Worm (Caenorhabditis elegans) whole organism, L4/young adult: Measurements from ENCODE around the gene tpan-1.

Experiments
- W03F9.2 ChIP-seq: fragments of 150-350 bp; optimal IDR thresholded peaks from 2 replicates; lab custom pipeline; 2014; ENCODE audit warnings: missing biosample characterization, missing genetic modification characterization
- dao-5 ChIP-seq: sonication (generic microtip); optimal IDR thresholded peaks from 2 replicates; lab custom pipeline; 2016; ENCODE audit warnings: missing genotype, missing genetic modification characterization, moderate library complexity, missing compliant biosample characterization
- him-1 ChIP-seq: sonication (generic microtip); optimal IDR thresholded peaks from 2 replicates; lab custom pipeline; 2016; ENCODE audit warnings: missing genotype, missing genetic modification reagents, missing genetic modification characterization, missing compliant biosample characterization

tpan-1 gene

ce11 chrV:20785050-20785847, 4.1 kb upstream of the tpan-1 start:
- TF ChIP-seq dao-5 (tag; lab: Kevin White, UChicago) (no peak), him-1 (tag; lab: Kevin White, UChicago) (peak; percentile 44), W03F9.2 (tag; lab: Kevin White, UChicago) (no peak)

ce11 chrV:20785848-20786225, 3.5 kb upstream of the tpan-1 start:
- TF ChIP-seq dao-5 (tag; lab: Kevin White, UChicago) (no peak), W03F9.2 (tag; lab: Kevin White, UChicago) (no peak), him-1 (tag; lab: Kevin White, UChicago) (no peak)

DNA sequence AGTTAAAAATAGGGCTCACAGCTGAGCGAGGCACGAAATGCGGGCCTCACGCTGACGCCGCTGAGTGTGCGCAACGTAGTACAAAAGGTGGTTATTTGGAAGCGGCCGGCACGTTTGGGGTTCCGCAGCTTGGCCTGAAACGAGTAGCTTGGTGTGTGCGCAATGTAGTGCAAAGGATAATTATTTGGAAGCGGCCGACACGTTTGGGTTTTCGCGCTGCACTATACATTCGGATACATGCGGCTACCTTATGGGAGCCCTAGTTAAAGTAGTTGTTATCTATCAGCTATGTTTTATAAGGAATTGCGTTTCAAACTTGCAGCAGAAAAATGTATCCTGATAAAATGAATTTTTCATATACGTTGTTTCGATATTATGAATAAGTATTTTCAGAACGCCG, 709 bp downstream of the tpan-1 start, which contains the start of gene Y44A6D.1:
Y44A6D.1 (minus strand) TSS at position 23 of the 400 bp plus-strand sequence.
- TF ChIP-seq W03F9.2 (tag; lab: Kevin White, UChicago) (no peak), dao-5 (tag; lab: Kevin White, UChicago) (no peak), him-1 (tag; lab: Kevin White, UChicago) (no peak)

ce11 chrV:20790616-20791015, 1.3 kb downstream of the tpan-1 start:
- TF ChIP-seq W03F9.2 (tag; lab: Kevin White, UChicago), result no peak
- no peak for TF ChIP-seq dao-5 (tag; lab: Kevin White, UChicago)
- TF ChIP-seq him-1 (tag; lab: Kevin White, UChicago), result no peak

DNA sequence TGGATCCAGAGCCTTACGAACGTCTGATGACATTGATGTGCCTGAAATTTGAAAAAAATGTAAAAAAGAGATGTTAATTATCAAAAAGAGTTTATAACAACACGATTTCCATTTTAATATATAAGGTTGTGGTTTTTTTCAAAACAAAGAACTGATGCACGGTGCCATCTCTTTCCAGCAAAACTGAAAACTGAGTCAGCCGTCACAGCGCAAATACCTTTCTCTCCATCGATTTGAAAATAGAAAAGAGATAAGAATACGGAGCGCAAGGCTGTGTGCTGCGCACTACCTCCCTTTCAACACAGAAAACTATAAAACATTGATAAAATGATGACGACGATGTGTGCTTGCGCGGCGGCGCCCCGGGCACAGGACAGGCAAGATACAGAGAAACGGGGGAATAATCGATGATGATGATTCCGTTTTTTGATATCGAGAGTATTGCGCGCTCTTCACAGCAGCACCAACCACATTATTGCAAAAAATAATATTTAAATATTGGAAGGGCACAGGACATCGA, 3.1 kb downstream of the tpan-1 start, which contains the start of gene Y44A6D.3:
Y44A6D.3 (minus strand) TSS at position 51 of the 520 bp plus-strand sequence.
- TF ChIP-seq dao-5 (tag; lab: Kevin White, UChicago) (no peak), him-1 (tag; lab: Kevin White, UChicago) (no peak), W03F9.2 (tag; lab: Kevin White, UChicago) (no peak)

DNA sequence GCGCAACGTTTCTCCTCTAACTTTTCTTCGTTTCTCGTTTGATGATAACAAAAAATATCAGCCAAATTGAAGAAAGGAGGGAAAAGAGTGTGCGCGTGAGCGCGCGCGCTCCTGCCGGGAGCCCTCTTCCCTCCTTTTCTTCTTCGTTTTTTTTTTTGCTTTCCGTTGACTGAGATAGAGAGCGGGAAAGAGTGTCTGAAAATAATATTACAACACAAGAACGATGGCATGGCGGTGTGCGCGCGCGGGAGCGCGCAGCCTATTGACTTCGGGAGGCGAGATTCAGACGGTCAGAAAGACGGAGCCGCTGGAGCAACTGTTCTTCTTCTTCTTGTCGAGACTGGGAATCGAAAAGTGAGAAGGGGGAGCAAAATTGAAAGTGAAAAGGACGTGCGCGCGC, 4.5 kb downstream of the tpan-1 start:
- TF ChIP-seq him-1 (tag; lab: Kevin White, UChicago) (no peak), dao-5 (tag; lab: Kevin White, UChicago) (no peak), W03F9.2 (tag; lab: Kevin White, UChicago) (no peak)

DNA sequence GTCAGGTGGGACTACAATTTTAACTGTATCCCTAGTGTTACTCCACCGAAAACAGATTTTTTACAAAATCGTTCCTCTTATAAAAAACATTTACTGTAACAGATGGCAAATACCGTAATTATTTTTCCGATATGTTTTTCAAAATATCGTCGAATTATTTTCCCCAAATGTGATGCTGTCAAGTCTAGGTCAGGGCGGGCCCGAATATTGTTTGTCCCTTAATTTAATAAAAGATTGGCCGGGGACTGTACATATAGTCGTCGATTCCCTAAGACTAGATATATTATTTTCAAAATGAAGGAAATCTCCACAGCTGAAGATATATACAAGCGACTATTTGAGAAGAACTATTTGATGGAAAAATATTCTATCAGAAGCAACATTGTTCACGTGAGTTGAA, 8.6 kb downstream of the tpan-1 start, which contains the start of gene sdf-9:
sdf-9 (plus strand) TSS at position 301 of the 400 bp plus-strand sequence.
- TF ChIP-seq dao-5 (tag; lab: Kevin White, UChicago) (no peak), W03F9.2 (tag; lab: Kevin White, UChicago) (no peak), him-1 (tag; lab: Kevin White, UChicago) (no peak)

DNA sequence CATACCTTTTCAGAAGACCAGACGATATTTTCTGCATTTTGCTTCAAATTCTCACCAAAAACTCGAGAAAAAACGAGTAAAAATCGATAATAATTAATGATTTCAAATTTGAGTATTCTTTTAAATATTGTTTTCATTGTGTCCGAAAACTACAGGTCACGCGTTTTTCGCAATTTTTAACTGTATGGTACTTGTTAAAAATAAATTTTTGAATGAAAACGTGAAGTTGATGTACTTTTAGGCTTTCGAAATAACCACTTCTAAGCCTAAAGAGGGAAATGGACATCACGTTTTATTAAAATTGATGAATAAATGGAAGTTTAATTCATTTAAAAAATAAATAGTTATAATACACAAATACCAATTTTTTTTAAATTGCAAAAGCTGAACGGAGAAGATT, 13.6 kb downstream of the tpan-1 start, which contains the start of gene Y44A6D.5:
Y44A6D.5 (minus strand) TSS at position 101 of the 400 bp plus-strand sequence.
- TF ChIP-seq him-1 (tag; lab: Kevin White, UChicago) (no peak), W03F9.2 (tag; lab: Kevin White, UChicago) (no peak), dao-5 (tag; lab: Kevin White, UChicago) (no peak)

DNA sequence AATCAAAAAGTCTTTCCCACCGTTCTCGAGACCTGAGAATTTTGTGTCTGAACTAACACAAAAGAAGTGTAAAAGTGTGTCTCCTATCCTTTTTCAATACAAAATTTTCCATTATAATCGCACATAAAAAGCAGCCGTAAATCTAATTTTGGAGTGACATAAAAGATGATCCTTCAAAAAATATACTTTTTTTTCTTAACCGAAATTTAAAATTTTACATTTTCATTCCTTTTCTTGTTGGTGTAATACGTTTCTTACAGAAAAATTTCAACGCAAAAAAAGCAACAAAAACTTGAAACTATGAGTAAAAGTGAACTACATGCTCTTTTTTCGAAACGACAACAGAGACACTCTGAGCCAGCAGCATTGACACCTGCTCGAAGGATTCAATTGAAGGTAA, 17.7 kb downstream of the tpan-1 start, which contains the start of gene Y44A6D.6:
Y44A6D.6 (plus strand) TSS at position 301 of the 400 bp plus-strand sequence.
- TF ChIP-seq him-1 (tag; lab: Kevin White, UChicago) (no peak), dao-5 (tag; lab: Kevin White, UChicago) (no peak), W03F9.2 (tag; lab: Kevin White, UChicago) (no peak)

DNA sequence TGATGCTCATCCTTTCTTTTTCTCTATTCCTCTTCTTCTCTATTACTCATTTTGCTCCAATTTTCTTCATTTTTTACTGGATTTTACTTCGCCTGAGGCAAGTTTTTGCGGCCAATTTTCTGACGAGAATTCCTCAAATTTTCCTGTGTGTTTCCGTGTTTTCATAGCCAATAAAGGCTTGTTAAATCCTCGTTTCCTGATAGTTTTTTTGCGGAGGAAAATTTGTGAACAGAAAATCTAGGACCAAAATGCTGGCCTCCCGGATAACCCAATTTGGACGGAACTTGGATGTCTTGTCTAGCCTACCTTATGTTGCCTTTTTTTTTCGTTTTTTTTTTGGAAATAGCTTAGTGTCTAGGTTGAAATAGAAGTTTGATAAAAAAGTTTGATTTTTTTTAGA, 24.3 kb downstream of the tpan-1 start:
- no peak for TF ChIP-seq him-1 (tag; lab: Kevin White, UChicago)
- no peak for TF ChIP-seq W03F9.2 (tag; lab: Kevin White, UChicago)
- no peak for TF ChIP-seq dao-5 (tag; lab: Kevin White, UChicago)

DNA sequence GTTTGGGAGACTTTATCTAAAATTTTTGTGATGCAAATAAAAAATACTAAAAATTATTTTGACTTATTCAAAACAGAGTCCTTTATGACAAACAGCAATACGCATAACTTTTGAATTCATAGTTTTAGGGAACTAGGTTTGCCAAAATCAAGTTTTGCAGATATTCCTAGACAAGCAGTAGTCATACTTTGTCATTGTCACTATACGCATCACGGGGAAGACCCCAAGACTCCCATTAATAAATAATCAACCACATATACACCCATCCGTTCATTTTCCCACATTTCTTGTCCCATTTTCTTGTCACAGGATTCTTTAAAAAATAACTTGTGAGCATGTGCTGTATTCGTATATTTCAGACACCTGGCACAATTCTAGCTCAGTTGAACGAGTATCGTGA, 25.1 kb downstream of the tpan-1 start, which contains the start of gene Y44A6D.7:
Y44A6D.7 (plus strand) TSS at position 301 of the 400 bp plus-strand sequence.
- TF ChIP-seq W03F9.2 (tag; lab: Kevin White, UChicago), result no peak
- no peak for TF ChIP-seq him-1 (tag; lab: Kevin White, UChicago)
- TF ChIP-seq dao-5 (tag; lab: Kevin White, UChicago), result no peak

DNA sequence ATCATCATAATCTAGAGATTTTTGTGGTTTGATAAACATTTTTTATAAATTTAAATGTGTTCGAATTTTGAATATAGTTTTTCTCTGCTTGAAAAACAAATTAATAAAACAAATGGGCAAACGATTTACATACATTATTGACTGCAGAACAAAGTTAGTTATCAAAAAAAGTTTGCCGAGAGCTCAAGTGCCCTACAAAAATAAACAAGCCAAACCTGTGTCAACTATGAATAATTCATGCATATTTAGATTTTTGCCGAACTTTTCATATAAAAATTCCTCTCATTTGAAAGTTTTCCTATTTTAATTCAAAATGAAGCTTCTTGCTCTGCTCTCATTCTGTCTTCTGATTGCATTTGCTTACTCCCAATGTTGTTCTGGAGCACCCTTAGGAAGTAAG, 26.5 kb downstream of the tpan-1 start, which contains the start of gene sshk-1:
sshk-1 (plus strand) TSS at position 301 of the 400 bp plus-strand sequence.
- TF ChIP-seq him-1 (tag; lab: Kevin White, UChicago) (no peak), dao-5 (tag; lab: Kevin White, UChicago) (no peak), W03F9.2 (tag; lab: Kevin White, UChicago) (no peak)

ce11 chrV:20820033-20820432, 30.7 kb downstream of the tpan-1 start, which contains the start of gene T03D8.6:
T03D8.6 (minus strand) TSS chrV:20820330.
- TF ChIP-seq W03F9.2 (tag; lab: Kevin White, UChicago), result no peak
- no peak for TF ChIP-seq dao-5 (tag; lab: Kevin White, UChicago)
- no peak for TF ChIP-seq him-1 (tag; lab: Kevin White, UChicago)
